Fruit fly (Drosophila melanogaster) whole organism, embryonic: ENCODE results near the gene wrm2.
A peak's percentile ranks its signal among the peaks of the same experiment; 100 is the strongest.

Experiments
- Ada2b ChIP-seq: fragments of 200-800 bp; sonication (Bioruptor generic); IDR thresholded peaks from 2 replicates; pipeline ENCODE4 v1.3.6; 2022; ENCODE audit warnings: missing biosample characterization, missing genetic modification characterization
- Aef1 ChIP-seq: fragments of 200-800 bp; sonication (Bioruptor generic); IDR thresholded peaks from 3 replicates; pipeline ENCODE4 v1.3.6; 2022; ENCODE audit warnings: missing biosample characterization, missing genetic modification characterization
- CG10462 ChIP-seq: fragments of 200-800 bp; sonication (Bioruptor generic); optimal IDR thresholded peaks from 2 replicates; lab custom pipeline; 2016; ENCODE audit warnings: missing biosample characterization, missing genetic modification characterization
- CG11398 ChIP-seq: fragments of 200-800 bp; sonication (Bioruptor generic); optimal IDR thresholded peaks from 2 replicates; lab custom pipeline; 2016; ENCODE audit warnings: missing biosample characterization, missing genetic modification characterization
- CG12769 ChIP-seq: fragments of 200-800 bp; sonication (Bioruptor generic); optimal IDR thresholded peaks from 2 replicates; lab custom pipeline; 2019; ENCODE audit warnings: missing biosample characterization, mild to moderate bottlenecking, missing genetic modification characterization, moderate library complexity
- CG13287 ChIP-seq: fragments of 200-800 bp; sonication (Bioruptor generic); IDR thresholded peaks from 2 replicates; pipeline ENCODE4 v1.3.6; 2022; ENCODE audit warnings: missing biosample characterization, missing genetic modification characterization; ENCODE audit not compliant: partially characterized antibody
- CG15011 ChIP-seq: fragments of 200-800 bp; sonication (Bioruptor generic); optimal IDR thresholded peaks from 3 replicates; lab custom pipeline; 2018; ENCODE audit warnings: missing biosample characterization, mild to moderate bottlenecking, missing genetic modification characterization
- CG15696 ChIP-seq: fragments of 200-800 bp; sonication (Bioruptor generic); optimal IDR thresholded peaks from 2 replicates; lab custom pipeline; 2019; ENCODE audit warnings: missing biosample characterization, mild to moderate bottlenecking, missing genetic modification characterization, moderate library complexity
- CG16813 ChIP-seq: fragments of 200-800 bp; sonication (Bioruptor generic); IDR thresholded peaks from 3 replicates; pipeline ENCODE4 v1.3.6; 2022; ENCODE audit warnings: missing biosample characterization, missing genetic modification characterization; ENCODE audit not compliant: partially characterized antibody
- CG17359 ChIP-seq: fragments of 200-800 bp; sonication (Bioruptor generic); optimal IDR thresholded peaks from 3 replicates; lab custom pipeline; 2018; ENCODE audit warnings: missing biosample characterization, mild to moderate bottlenecking, missing genetic modification characterization, moderate library complexity
- CG17912 ChIP-seq: fragments of 200-800 bp; sonication (Bioruptor generic); optimal IDR thresholded peaks from 2 replicates; lab custom pipeline; 2018; ENCODE audit warnings: missing biosample characterization, mild to moderate bottlenecking, missing genetic modification characterization
- CG2120 ChIP-seq: fragments of 200-800 bp; sonication (Bioruptor generic); optimal IDR thresholded peaks from 3 replicates; lab custom pipeline; 2016; ENCODE audit warnings: missing biosample characterization, missing genetic modification characterization
- CG3281 ChIP-seq: fragments of 200-800 bp; sonication (Bioruptor generic); optimal IDR thresholded peaks from 3 replicates; lab custom pipeline; 2017; ENCODE audit warnings: missing biosample characterization, mild to moderate bottlenecking, missing genetic modification characterization
- CG3407 ChIP-seq: fragments of 200-800 bp; sonication (Bioruptor generic); optimal IDR thresholded peaks from 2 replicates; lab custom pipeline; 2018; ENCODE audit warnings: missing biosample characterization, mild to moderate bottlenecking, missing genetic modification characterization
- CG34376 ChIP-seq: fragments of 200-800 bp; sonication (Bioruptor generic); optimal IDR thresholded peaks from 2 replicates; lab custom pipeline; 2018; ENCODE audit warnings: missing biosample characterization, mild to moderate bottlenecking, missing genetic modification characterization
- CG34422 ChIP-seq: fragments of 200-800 bp; sonication (Bioruptor generic); IDR thresholded peaks from 3 replicates; pipeline ENCODE4 v1.3.6; 2022; ENCODE audit warnings: missing biosample characterization, missing genetic modification characterization
- CG4854 ChIP-seq: fragments of 200-800 bp; sonication (Bioruptor generic); optimal IDR thresholded peaks from 2 replicates; lab custom pipeline; 2016; ENCODE audit warnings: missing biosample characterization, missing genetic modification characterization, inconsistent platforms
- CG5245 ChIP-seq: fragments of 200-800 bp; sonication (Bioruptor generic); optimal IDR thresholded peaks from 3 replicates; lab custom pipeline; 2016; ENCODE audit warnings: missing biosample characterization, missing genetic modification characterization
- CG5953 ChIP-seq: fragments of 200-800 bp; sonication (Bioruptor generic); IDR thresholded peaks from 2 replicates; pipeline ENCODE4 v1.3.6; 2022; ENCODE audit warnings: missing biosample characterization, missing genetic modification characterization
- CG6175 ChIP-seq: fragments of 200-800 bp; sonication (Bioruptor generic); IDR thresholded peaks from 3 replicates; pipeline ENCODE4 v1.3.6; 2022; ENCODE audit warnings: missing biosample characterization, missing genetic modification characterization
- CG8281 ChIP-seq: fragments of 200-800 bp; sonication (Bioruptor generic); optimal IDR thresholded peaks from 2 replicates; lab custom pipeline; 2018; ENCODE audit warnings: missing biosample characterization, mild to moderate bottlenecking, missing genetic modification characterization, moderate library complexity
- CHES-1-like ChIP-seq: fragments of 200-800 bp; sonication (Bioruptor generic); optimal IDR thresholded peaks from 2 replicates; lab custom pipeline; 2016; ENCODE audit warnings: missing biosample characterization, missing genetic modification characterization
- CoRest ChIP-seq: fragments of 200-800 bp; sonication (Bioruptor generic); optimal IDR thresholded peaks from 3 replicates; lab custom pipeline; 2018; ENCODE audit warnings: missing biosample characterization, mild to moderate bottlenecking, missing genetic modification characterization, moderate library complexity
- D ChIP-seq, 2 experiments: fragments of 200-800 bp in 1 of 2; fragments of >200 bp in 1 of 2; sonication (Bioruptor generic) in 1 of 2; optimal IDR thresholded peaks; 2 replicates in 1 of 2; 3 replicates in 1 of 2; lab custom pipeline; 2017; ENCODE audit warnings: mild to moderate bottlenecking in 1 of 2, missing biosample characterization in 1 of 2, missing genetic modification characterization in 1 of 2, missing genetic modification reagents in 1 of 2
- Deaf1 ChIP-seq: fragments of 200-800 bp; optimal IDR thresholded peaks from 3 replicates; lab custom pipeline; 2019; ENCODE audit warnings: missing biosample characterization, mild to moderate bottlenecking, missing genetic modification characterization, moderate library complexity
- Dek ChIP-seq: fragments of 200-800 bp; sonication (Bioruptor generic); optimal IDR thresholded peaks from 3 replicates; lab custom pipeline; 2019; ENCODE audit warnings: missing biosample characterization, mild to moderate bottlenecking, missing genetic modification characterization, moderate library complexity
- Doc2 ChIP-seq: fragments of 200-800 bp; sonication (Bioruptor generic); IDR thresholded peaks from 2 replicates; pipeline ENCODE4 v1.3.6; 2022; ENCODE audit warnings: missing biosample characterization, missing genetic modification characterization
- Gsc ChIP-seq: fragments of 200-800 bp; sonication (Bioruptor generic); IDR thresholded peaks from 2 replicates; pipeline ENCODE4 v1.3.6; 2022; ENCODE audit warnings: missing biosample characterization, missing genetic modification characterization
- MESR4 ChIP-seq: fragments of 200-800 bp; sonication (Bioruptor generic); optimal IDR thresholded peaks from 2 replicates; lab custom pipeline; 2018; ENCODE audit warnings: missing biosample characterization, mild to moderate bottlenecking, missing genetic modification characterization, moderate library complexity
- MTF-1 ChIP-seq: fragments of 200-800 bp; sonication (Bioruptor generic); optimal IDR thresholded peaks from 2 replicates; lab custom pipeline; 2018; ENCODE audit warnings: missing biosample characterization, mild to moderate bottlenecking, missing genetic modification characterization, borderline replicate concordance
- Nf-YC ChIP-seq: fragments of 200-800 bp; optimal IDR thresholded peaks from 3 replicates; lab custom pipeline; 2019; ENCODE audit warnings: missing biosample characterization, mild to moderate bottlenecking, missing genetic modification characterization, moderate library complexity
- Pdp1 ChIP-seq, 2 experiments: fragments of 200-800 bp; sonication (Bioruptor generic); optimal IDR thresholded peaks; 3 replicates each; lab custom pipeline; 2016; ENCODE audit warnings: missing biosample characterization in 2 of 2, missing genetic modification characterization in 2 of 2, mild to moderate bottlenecking in 1 of 2, moderate library complexity in 1 of 2
- Rx ChIP-seq: fragments of 200-800 bp; sonication (Bioruptor generic); IDR thresholded peaks from 2 replicates; pipeline ENCODE4 v1.3.6; 2022; ENCODE audit warnings: missing biosample characterization, missing genetic modification characterization
- Six4 ChIP-seq: fragments of 200-800 bp; sonication (Bioruptor generic); optimal IDR thresholded peaks from 2 replicates; lab custom pipeline; 2016; ENCODE audit warnings: missing biosample characterization, missing genetic modification characterization
- ase ChIP-seq: fragments of 200-800 bp; sonication (Bioruptor generic); IDR thresholded peaks from 3 replicates; pipeline ENCODE4 v1.3.6; 2022; ENCODE audit warnings: missing biosample characterization, missing genetic modification characterization
- da ChIP-seq: fragments of 200-800 bp; sonication (Bioruptor generic); optimal IDR thresholded peaks from 2 replicates; lab custom pipeline; 2016; ENCODE audit warnings: missing biosample characterization, missing genetic modification characterization
- dm ChIP-seq: fragments of 200-800 bp; sonication (Bioruptor generic); optimal IDR thresholded peaks from 3 replicates; lab custom pipeline; 2016; ENCODE audit warnings: missing biosample characterization, missing genetic modification characterization
- ftz-f1 ChIP-seq: fragments of 200-800 bp; sonication (Bioruptor generic); optimal IDR thresholded peaks from 2 replicates; lab custom pipeline; 2016; ENCODE audit warnings: missing biosample characterization, missing genetic modification characterization
- grau ChIP-seq: fragments of 200-800 bp; optimal IDR thresholded peaks from 3 replicates; lab custom pipeline; 2019; ENCODE audit warnings: missing biosample characterization, mild to moderate bottlenecking, missing genetic modification characterization, moderate library complexity
- gsb-n ChIP-seq: fragments of 200-800 bp; sonication (Bioruptor generic); optimal IDR thresholded peaks from 3 replicates; lab custom pipeline; 2018; ENCODE audit warnings: missing biosample characterization, mild to moderate bottlenecking, missing genetic modification characterization
- jumu ChIP-seq: fragments of 200-800 bp; sonication (Bioruptor generic); optimal IDR thresholded peaks from 3 replicates; lab custom pipeline; 2016; ENCODE audit warnings: missing biosample characterization, missing genetic modification characterization
- lola ChIP-seq, 3 experiments: fragments of >200 bp in 2 of 3; fragments of 200-800 bp in 1 of 3; sonication (Bioruptor generic) in 1 of 3; optimal IDR thresholded peaks; 2 replicates each; lab custom pipeline; 2017 to 2019; ENCODE audit warnings: missing biosample characterization in 3 of 3, missing genetic modification characterization in 3 of 3, mild to moderate bottlenecking in 1 of 3, moderate library complexity in 1 of 3
- nmo ChIP-seq: fragments of 200-800 bp; sonication (Bioruptor generic); optimal IDR thresholded peaks from 2 replicates; lab custom pipeline; 2018; ENCODE audit warnings: missing biosample characterization, mild to moderate bottlenecking, missing genetic modification characterization, moderate library complexity
- pnt ChIP-seq: fragments of 200-800 bp; sonication (Bioruptor generic); optimal IDR thresholded peaks from 3 replicates; lab custom pipeline; 2016; ENCODE audit warnings: missing biosample characterization, missing genetic modification characterization
- run ChIP-seq: fragments of 200-800 bp; sonication (Bioruptor generic); optimal IDR thresholded peaks from 3 replicates; lab custom pipeline; 2018; ENCODE audit warnings: missing biosample characterization, mild to moderate bottlenecking, missing genetic modification characterization
- schlank ChIP-seq: fragments of 200-800 bp; sonication (Bioruptor generic); optimal IDR thresholded peaks from 2 replicates; lab custom pipeline; 2018; ENCODE audit warnings: missing biosample characterization, mild to moderate bottlenecking, missing genetic modification characterization
- unc-4 ChIP-seq: fragments of 200-800 bp; sonication (Bioruptor generic); IDR thresholded peaks from 2 replicates; pipeline ENCODE4 v1.3.6; 2022; ENCODE audit warnings: missing biosample characterization, missing genetic modification characterization; ENCODE audit not compliant: partially characterized antibody
- zfh2 ChIP-seq: fragments of 200-800 bp; sonication (Bioruptor generic); optimal IDR thresholded peaks from 2 replicates; lab custom pipeline; 2016; ENCODE audit warnings: missing biosample characterization, missing genetic modification characterization

wrm2 gene

DNA sequence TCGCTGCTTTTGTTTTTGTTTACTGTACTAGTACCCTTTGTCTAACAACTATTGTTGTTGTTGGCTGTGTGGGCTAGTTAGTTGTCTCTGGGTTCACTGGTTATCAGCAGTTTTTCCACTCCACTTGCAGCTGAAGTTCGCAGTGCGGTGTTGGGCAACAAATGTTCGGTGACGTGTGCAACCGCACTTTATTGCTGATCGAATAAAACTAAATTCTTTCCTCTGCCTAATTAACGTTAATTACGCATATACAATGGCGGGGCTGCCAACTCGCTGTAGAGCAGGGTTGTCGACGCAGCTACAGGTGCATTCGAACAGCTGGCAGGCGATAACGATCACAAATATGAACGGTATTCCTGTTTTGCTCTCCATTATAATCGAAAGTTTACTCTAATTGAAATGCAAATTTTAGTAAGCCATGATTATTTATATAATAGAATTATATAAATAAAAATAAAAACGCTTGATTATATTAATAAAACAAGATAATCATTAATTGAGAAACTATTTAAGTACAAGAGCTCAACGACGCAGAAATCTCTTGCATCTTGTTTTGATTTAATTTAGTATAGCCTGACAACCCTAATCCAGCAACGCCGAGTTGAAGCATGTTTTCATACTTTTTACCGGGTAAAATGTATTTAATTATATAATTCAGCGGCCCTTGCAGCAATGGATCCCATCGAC is 6.3 kb downstream of the wrm2 start, which contains the start of the genes mrva, CG42307 and mus312 (continued):
- TF ChIP-seq nmo (GFP tag; lab: Kevin White, UChicago) (peak; percentile 80), CG5953 (GFP tag; lab: Robert Waterston, UW) (peak; percentile 68; the same call in 1 of the 2 replicates), CG11398 (GFP tag; lab: Kevin White, UChicago) (no peak), ftz-f1 (GFP tag; lab: Kevin White, UChicago) (no peak), Pdp1 (GFP tag; optimal IDR thresholded peaks at IDR 0.05; lab: Kevin White, UChicago) (peak; percentile 52 to 76), CG16813 (GFP tag; lab: Robert Waterston, UW) (no peak), lola (GFP tag; optimal IDR thresholded peaks at IDR 0.05; lab: Kevin White, UChicago) (peak in 1 of 3 experiments; percentile 92), Rx (GFP tag; lab: Robert Waterston, UW) (peak; percentile 3; the same call in 1 of the 2 replicates), CG34376 (GFP tag; lab: Kevin White, UChicago) (peak; percentile 48), CG34422 (peak; percentile 86), CHES-1-like (GFP tag; lab: Kevin White, UChicago) (peak; percentile 29), jumu (GFP tag; lab: Kevin White, UChicago) (peak; percentile 1), zfh2 (GFP tag; lab: Kevin White, UChicago) (no peak), CG10462 (GFP tag; lab: Kevin White, UChicago) (peak; percentile 72), CG15696 (tag; lab: Kevin White, UChicago) (peak; percentile 89), pnt (GFP tag; lab: Kevin White, UChicago) (peak; percentile 18), CG3281 (peak; percentile 85), Dek (tag; lab: Kevin White, UChicago) (peak; percentile 91), Ada2b (peak; percentile 82), unc-4 (GFP tag; lab: Robert Waterston, UW) (peak; percentile 46), gsb-n (tag; lab: Kevin White, UChicago) (peak; percentile 92), Aef1 (peak; percentile 76), schlank (tag; lab: Kevin White, UChicago) (peak; percentile 54), CG2120 (GFP tag; lab: Kevin White, UChicago) (peak; percentile 75), Gsc (GFP tag; lab: Robert Waterston, UW) (0 out of 2 replicates have a peak, but pooled peaks have one; percentile 31), Doc2 (GFP tag; lab: Robert Waterston, UW) (no peak), CG4854 (GFP tag; lab: Kevin White, UChicago) (no peak), Nf-YC (tag; lab: Kevin White, UChicago) (peak; percentile 91), CG12769 (tag; lab: Kevin White, UChicago) (no peak), CG17359 (tag; lab: Kevin White, UChicago) (peak; percentile 87), CG13287 (GFP tag; lab: Robert Waterston, UW) (peak; percentile 52), grau (tag; lab: Kevin White, UChicago) (peak; percentile 94), Six4 (GFP tag; lab: Kevin White, UChicago) (peak; percentile 77), D (optimal IDR thresholded peaks at IDR 0.05; lab: Kevin White, UChicago) (no peak), D (GFP tag; optimal IDR thresholded peaks at IDR 0.05; lab: Kevin White, UChicago) (peak; percentile 83), CG8281 (tag; lab: Kevin White, UChicago) (no peak), MESR4 (GFP tag; lab: Kevin White, UChicago) (peak; percentile 96), CG3407 (no peak), dm (GFP tag; lab: Kevin White, UChicago) (peak; percentile 24), da (GFP tag; lab: Kevin White, UChicago) (no peak), CG5245 (GFP tag; lab: Kevin White, UChicago) (peak; percentile 29), Deaf1 (tag; lab: Kevin White, UChicago) (no peak), CG17912 (GFP tag; lab: Kevin White, UChicago) (peak; percentile 79), CoRest (tag; lab: Kevin White, UChicago) (peak; percentile 96), CG15011 (GFP tag; lab: Kevin White, UChicago) (no peak), MTF-1 (GFP tag; lab: Kevin White, UChicago) (peak; percentile 91), run (tag; lab: Kevin White, UChicago) (peak; percentile 80), ase (GFP tag; lab: Robert Waterston, UW) (peak; percentile 64; the same call in 2 of the 3 replicates), CG6175 (GFP tag; lab: Robert Waterston, UW) (peak; percentile 34; the same call in 1 of the 3 replicates)
